Fruit fly (Drosophila melanogaster) whole organism, embryonic: Measurements from ENCODE around the gene bbg.

Source experiments
- ATbp ChIP-seq: fragments of 200-800 bp; sonication (Bioruptor generic); optimal IDR thresholded peaks from 2 replicates; lab custom pipeline; 2017; ENCODE audit warnings: missing biosample characterization, mild to moderate bottlenecking, missing genetic modification characterization, missing genetic modification reagents
- Aef1 ChIP-seq: fragments of 200-800 bp; sonication (Bioruptor generic); IDR thresholded peaks from 3 replicates; pipeline ENCODE4 v1.3.6; 2022; ENCODE audit warnings: missing biosample characterization, missing genetic modification characterization
- Bdp1 ChIP-seq: fragments of 200-800 bp; sonication (Bioruptor generic); optimal IDR thresholded peaks from 3 replicates; lab custom pipeline; 2016; ENCODE audit warnings: missing biosample characterization, missing genetic modification characterization
- CG12391 ChIP-seq: fragments of 200-800 bp; sonication (Bioruptor generic); optimal IDR thresholded peaks from 3 replicates; lab custom pipeline; 2018; ENCODE audit warnings: missing biosample characterization, mild to moderate bottlenecking, missing genetic modification characterization, moderate library complexity
- CG14441 ChIP-seq: fragments of 200-800 bp; sonication (Bioruptor generic); IDR thresholded peaks from 2 replicates; pipeline ENCODE4 v1.3.6; 2022; ENCODE audit warnings: missing biosample characterization, missing genetic modification characterization
- CG15073 ChIP-seq: fragments of 200-800 bp; sonication (Bioruptor generic); optimal IDR thresholded peaks from 2 replicates; lab custom pipeline; 2016; ENCODE audit warnings: missing biosample characterization, missing genetic modification characterization
- CG16815 ChIP-seq: fragments of 200-800 bp; sonication (Bioruptor generic); optimal IDR thresholded peaks from 3 replicates; lab custom pipeline; 2017; ENCODE audit warnings: missing biosample characterization, mild to moderate bottlenecking, missing genetic modification characterization
- CG2116 ChIP-seq: fragments of 200-800 bp; sonication (Bioruptor generic); optimal IDR thresholded peaks from 3 replicates; lab custom pipeline; 2018; ENCODE audit warnings: missing biosample characterization, mild to moderate bottlenecking, missing genetic modification characterization
- CG2120 ChIP-seq: fragments of 200-800 bp; sonication (Bioruptor generic); optimal IDR thresholded peaks from 3 replicates; lab custom pipeline; 2016; ENCODE audit warnings: missing biosample characterization, missing genetic modification characterization
- CG2199 ChIP-seq: fragments of 200-800 bp; sonication (Bioruptor generic); IDR thresholded peaks from 3 replicates; pipeline ENCODE4 v1.3.6; 2022; ENCODE audit warnings: missing biosample characterization, missing genetic modification characterization
- CG3065 ChIP-seq: fragments of 200-800 bp; sonication (Bioruptor generic); optimal IDR thresholded peaks from 2 replicates; lab custom pipeline; 2016; ENCODE audit warnings: missing biosample characterization, missing genetic modification characterization
- CG32532 ChIP-seq: fragments of 200-800 bp; sonication (Bioruptor generic); IDR thresholded peaks from 2 replicates; pipeline ENCODE4 v1.3.6; 2022; ENCODE audit warnings: missing biosample characterization, missing genetic modification characterization
- CG3726 ChIP-seq: fragments of 200-800 bp; sonication (Bioruptor generic); IDR thresholded peaks from 3 replicates; pipeline ENCODE4, ENCODE4 v1.3.6; 2022; ENCODE audit warnings: missing biosample characterization, missing genetic modification characterization
- CG4404 ChIP-seq: fragments of 200-800 bp; sonication (Bioruptor generic); IDR thresholded peaks from 2 replicates; pipeline ENCODE4 v1.3.6; 2022; ENCODE audit warnings: missing biosample characterization, missing genetic modification characterization
- CG4854 ChIP-seq: fragments of 200-800 bp; sonication (Bioruptor generic); optimal IDR thresholded peaks from 2 replicates; lab custom pipeline; 2016; ENCODE audit warnings: missing biosample characterization, missing genetic modification characterization, inconsistent platforms
- CG7786 ChIP-seq: fragments of 200-800 bp; sonication (Bioruptor generic); optimal IDR thresholded peaks from 2 replicates; lab custom pipeline; 2016; ENCODE audit warnings: missing biosample characterization, missing genetic modification characterization
- CG7963 ChIP-seq: fragments of 200-800 bp; sonication (Bioruptor generic); IDR thresholded peaks from 3 replicates; pipeline ENCODE4 v1.3.6; 2022; ENCODE audit warnings: missing biosample characterization, missing genetic modification characterization; ENCODE audit not compliant: partially characterized antibody
- Camta ChIP-seq: fragments of 200-800 bp; sonication (Bioruptor generic); optimal IDR thresholded peaks from 2 replicates; lab custom pipeline; 2016; ENCODE audit warnings: missing biosample characterization, missing genetic modification characterization
- D19B ChIP-seq: fragments of 200-800 bp; sonication (Bioruptor generic); optimal IDR thresholded peaks from 2 replicates; lab custom pipeline; 2017; ENCODE audit warnings: missing biosample characterization, mild to moderate bottlenecking, missing genetic modification characterization
- Dbx ChIP-seq: fragments of 200-800 bp; sonication (Bioruptor generic); IDR thresholded peaks from 3 replicates; pipeline ENCODE4 v1.3.6; 2022; ENCODE audit warnings: missing biosample characterization, missing genetic modification characterization
- Doc2 ChIP-seq: fragments of 200-800 bp; sonication (Bioruptor generic); IDR thresholded peaks from 2 replicates; pipeline ENCODE4 v1.3.6; 2022; ENCODE audit warnings: missing biosample characterization, missing genetic modification characterization
- HLH3B ChIP-seq: fragments of 200-800 bp; sonication (Bioruptor generic); IDR thresholded peaks from 2 replicates; pipeline ENCODE4 v1.3.6; 2022; ENCODE audit warnings: missing biosample characterization, missing genetic modification characterization
- HmgD ChIP-seq: fragments of 200-800 bp; sonication (Bioruptor generic); optimal IDR thresholded peaks from 3 replicates; lab custom pipeline; 2016; ENCODE audit warnings: missing biosample characterization, missing genetic modification characterization
- Kr ChIP-seq: fragments of 200-800 bp; sonication (Bioruptor generic); optimal IDR thresholded peaks from 2 replicates; lab custom pipeline; 2017; ENCODE audit warnings: missing biosample characterization, mild to moderate bottlenecking, missing genetic modification characterization
- MBD-R2 ChIP-seq: fragments of 200-800 bp; sonication (Bioruptor generic); IDR thresholded peaks from 2 replicates; pipeline ENCODE4 v1.3.6; 2022; ENCODE audit warnings: missing biosample characterization, missing genetic modification characterization
- NC2β ChIP-seq: fragments of 200-800 bp; sonication (Bioruptor generic); optimal IDR thresholded peaks from 2 replicates; lab custom pipeline; 2016; ENCODE audit warnings: missing biosample characterization, missing genetic modification characterization
- Side ChIP-seq: fragments of 200-800 bp; sonication (Bioruptor generic); optimal IDR thresholded peaks from 2 replicates; lab custom pipeline; 2016; ENCODE audit warnings: missing biosample characterization, missing genetic modification characterization
- TFAM ChIP-seq: fragments of 200-800 bp; sonication (Bioruptor generic); optimal IDR thresholded peaks from 2 replicates; lab custom pipeline; 2017; ENCODE audit warnings: missing biosample characterization, missing genetic modification characterization, inconsistent platforms
- Taf1 ChIP-seq: fragments of 200-800 bp; sonication (Bioruptor generic); IDR thresholded peaks from 2 replicates; pipeline ENCODE4 v1.3.6; 2022; ENCODE audit warnings: missing biosample characterization, missing genetic modification characterization
- Vsx1 ChIP-seq: fragments of 200-800 bp; sonication (Bioruptor generic); optimal IDR thresholded peaks from 2 replicates; lab custom pipeline; 2017; ENCODE audit warnings: missing biosample characterization, mild to moderate bottlenecking, missing genetic modification characterization, missing genetic modification reagents
- Xbp1 ChIP-seq: fragments of 200-800 bp; sonication (Bioruptor generic); optimal IDR thresholded peaks from 3 replicates; lab custom pipeline; 2016; ENCODE audit warnings: missing biosample characterization, mild to moderate bottlenecking, missing genetic modification characterization
- amos ChIP-seq: fragments of 200-800 bp; sonication (Bioruptor generic); IDR thresholded peaks from 2 replicates; pipeline ENCODE4 v1.3.6; 2022; ENCODE audit warnings: missing biosample characterization, missing genetic modification characterization; ENCODE audit not compliant: partially characterized antibody
- bcd ChIP-seq: fragments of 200-800 bp; sonication (Bioruptor generic); optimal IDR thresholded peaks from 2 replicates; lab custom pipeline; 2017; ENCODE audit warnings: missing biosample characterization, mild to moderate bottlenecking, missing genetic modification characterization
- chinmo ChIP-seq: fragments of 200-800 bp; sonication (Bioruptor generic); IDR thresholded peaks from 4 replicates; pipeline ENCODE4 v1.3.6; 2022; ENCODE audit warnings: missing biosample characterization, missing genetic modification characterization; ENCODE audit not compliant: partially characterized antibody
- dm ChIP-seq: fragments of 200-800 bp; sonication (Bioruptor generic); optimal IDR thresholded peaks from 3 replicates; lab custom pipeline; 2016; ENCODE audit warnings: missing biosample characterization, missing genetic modification characterization
- dmrt11E ChIP-seq: fragments of 200-800 bp; sonication (Bioruptor generic); optimal IDR thresholded peaks from 3 replicates; lab custom pipeline; 2018; ENCODE audit warnings: missing biosample characterization, mild to moderate bottlenecking, missing genetic modification characterization, moderate library complexity
- dmrt99B ChIP-seq: fragments of 200-800 bp; sonication (Bioruptor generic); optimal IDR thresholded peaks from 2 replicates; lab custom pipeline; 2018; ENCODE audit warnings: missing biosample characterization, mild to moderate bottlenecking, missing genetic modification characterization, moderate library complexity
- en ChIP-seq: fragments of 200-800 bp; sonication (Bioruptor generic); optimal IDR thresholded peaks from 2 replicates; lab custom pipeline; 2016; ENCODE audit warnings: missing biosample characterization, missing genetic modification characterization
- gro ChIP-seq: fragments of 200-800 bp; sonication (Bioruptor generic); optimal IDR thresholded peaks from 2 replicates; lab custom pipeline; 2016; ENCODE audit warnings: missing biosample characterization, missing genetic modification characterization
- ind ChIP-seq: fragments of 200-800 bp; sonication (Bioruptor generic); optimal IDR thresholded peaks from 3 replicates; lab custom pipeline; 2016; ENCODE audit warnings: missing biosample characterization, missing genetic modification characterization
- insv ChIP-seq, 2 experiments: fragments of 200-800 bp; sonication (Bioruptor generic); optimal IDR thresholded peaks; 3 replicates each; lab custom pipeline; 2016 to 2018; ENCODE audit warnings: missing biosample characterization in 2 of 2, missing genetic modification characterization in 2 of 2
- jigr1 ChIP-seq: fragments of 200-800 bp; sonication (Bioruptor generic); IDR thresholded peaks from 3 replicates; pipeline ENCODE4 v1.3.6; 2022; ENCODE audit warnings: missing biosample characterization, missing genetic modification characterization
- kni ChIP-seq: fragments of 200-800 bp; sonication (Bioruptor generic); optimal IDR thresholded peaks from 3 replicates; lab custom pipeline; 2017; ENCODE audit warnings: mild to moderate bottlenecking, missing biosample characterization, missing genetic modification reagents, missing genetic modification characterization
- peb ChIP-seq: fragments of 200-800 bp; sonication (Bioruptor generic); IDR thresholded peaks from 2 replicates; pipeline ENCODE4 v1.3.6; 2022; ENCODE audit warnings: missing biosample characterization, missing genetic modification characterization
- phol ChIP-seq: fragments of 200-800 bp; sonication (Bioruptor generic); optimal IDR thresholded peaks from 3 replicates; lab custom pipeline; 2018; ENCODE audit warnings: missing biosample characterization, mild to moderate bottlenecking, missing genetic modification characterization, moderate library complexity
- seq ChIP-seq: fragments of 200-800 bp; sonication (Bioruptor generic); IDR thresholded peaks from 2 replicates; pipeline ENCODE4 v1.3.6; 2022; ENCODE audit warnings: missing biosample characterization, missing genetic modification characterization
- slou ChIP-seq: fragments of 200-800 bp; sonication (Bioruptor generic); optimal IDR thresholded peaks from 3 replicates; lab custom pipeline; 2016; ENCODE audit warnings: missing biosample characterization, missing genetic modification characterization
- sqz ChIP-seq: fragments of 200-800 bp; sonication (Bioruptor generic); optimal IDR thresholded peaks from 3 replicates; lab custom pipeline; 2018; ENCODE audit warnings: missing biosample characterization, mild to moderate bottlenecking, missing genetic modification characterization
- tx ChIP-seq: fragments of 200-800 bp; sonication (Bioruptor generic); optimal IDR thresholded peaks from 2 replicates; lab custom pipeline; 2016; ENCODE audit warnings: missing biosample characterization, missing genetic modification characterization
- vvl ChIP-seq: fragments of 200-800 bp; sonication (Bioruptor generic); IDR thresholded peaks from 2 replicates; pipeline ENCODE4 v1.3.6; 2022; ENCODE audit warnings: missing biosample characterization, missing genetic modification characterization
- wdn ChIP-seq: fragments of 200-800 bp; sonication (Bioruptor generic); IDR thresholded peaks from 2 replicates; pipeline ENCODE4 v1.3.6; 2022; ENCODE audit warnings: missing biosample characterization, missing genetic modification characterization

Gene bbg

dm6 chr3L:14363103-14363751, 172.8 kb downstream of the bbg start (continued):
- peak; percentile 36 for TF ChIP-seq ind (GFP tag; lab: Kevin White, UChicago)
- no peak for TF ChIP-seq dm
- TF ChIP-seq wdn (GFP tag; lab: Robert Waterston, UW), result no peak
- TF ChIP-seq amos (GFP tag; lab: Robert Waterston, UW), result no peak
- TF ChIP-seq en, result no peak
- no peak for TF ChIP-seq CG4404 (GFP tag; lab: Robert Waterston, UW)
- TF ChIP-seq dmrt99B (tag; lab: Kevin White, UChicago), result peak; percentile 83
- no peak for TF ChIP-seq CG16815 (GFP tag; lab: Kevin White, UChicago)
- 0 out of 3 replicates have a peak, but pooled peaks have one; percentile 21 for TF ChIP-seq Aef1
- no peak for TF ChIP-seq CG4854 (GFP tag; lab: Kevin White, UChicago)
- TF ChIP-seq dmrt11E (tag; lab: Kevin White, UChicago), result no peak
- TF ChIP-seq D19B (GFP tag; lab: Kevin White, UChicago), result peak; percentile 71
- no peak for TF ChIP-seq TFAM (GFP tag; lab: Kevin White, UChicago)
- no peak for TF ChIP-seq sqz
- TF ChIP-seq CG7786, result no peak
- no peak for TF ChIP-seq slou (GFP tag; lab: Kevin White, UChicago)
- TF ChIP-seq CG14441 (GFP tag; lab: Robert Waterston, UW), result no peak
- no peak for TF ChIP-seq Side (GFP tag; lab: Kevin White, UChicago)
- TF ChIP-seq tx (GFP tag; lab: Kevin White, UChicago), result no peak
- TF ChIP-seq CG12391, result peak; percentile 41
- no peak for TF ChIP-seq MBD-R2
- TF ChIP-seq Camta (GFP tag; lab: Kevin White, UChicago), result no peak
- no peak for TF ChIP-seq Taf1
- no peak for TF ChIP-seq CG3065 (GFP tag; lab: Kevin White, UChicago)
- no peak for TF ChIP-seq CG15073 (GFP tag; lab: Kevin White, UChicago)
- no peak for TF ChIP-seq Doc2 (GFP tag; lab: Robert Waterston, UW)
- TF ChIP-seq NC2β (GFP tag; lab: Kevin White, UChicago), result no peak
- TF ChIP-seq bcd (GFP tag; lab: Kevin White, UChicago), result no peak
- TF ChIP-seq vvl (GFP tag; lab: Robert Waterston, UW), result no peak; the same call in 1 of the 2 replicates
- TF ChIP-seq CG3726 (GFP tag; lab: Robert Waterston, UW), result no peak
- no peak for TF ChIP-seq peb
- TF ChIP-seq insv (GFP tag; optimal IDR thresholded peaks at IDR 0.05; lab: Kevin White, UChicago), result no peak
- peak; percentile 72 for TF ChIP-seq phol
- peak; percentile 77; the same call in 1 of the 3 replicates for TF ChIP-seq CG2199 (GFP tag; lab: Robert Waterston, UW)
- no peak for TF ChIP-seq kni (GFP tag; lab: Kevin White, UChicago)
- TF ChIP-seq HLH3B (GFP tag; lab: Robert Waterston, UW), result peak; percentile 55; the same call in 1 of the 2 replicates
- TF ChIP-seq gro (GFP tag; lab: Kevin White, UChicago), result no peak
- no peak for TF ChIP-seq Bdp1 (GFP tag; lab: Kevin White, UChicago)
- TF ChIP-seq CG32532, result no peak
- TF ChIP-seq Dbx (GFP tag; lab: Robert Waterston, UW), result no peak
- no peak for TF ChIP-seq CG7963 (GFP tag; lab: Robert Waterston, UW)
- peak; percentile 3 for TF ChIP-seq CG2120
- TF ChIP-seq CG2116 (GFP tag; lab: Kevin White, UChicago), result no peak
- no peak for TF ChIP-seq HmgD
- TF ChIP-seq seq, result peak; percentile 18; the same call in 1 of the 2 replicates
- TF ChIP-seq Xbp1 (GFP tag; lab: Kevin White, UChicago), result peak; percentile 42
- TF ChIP-seq ATbp (GFP tag; lab: Kevin White, UChicago), result peak; percentile 22
- TF ChIP-seq Kr (GFP tag; lab: Kevin White, UChicago), result no peak
- peak; percentile 12 for TF ChIP-seq Vsx1 (GFP tag; lab: Kevin White, UChicago)
- TF ChIP-seq chinmo (GFP tag; lab: Robert Waterston, UW), result no peak
- 0 out of 3 replicates have a peak, but pooled peaks have one; percentile 8 for TF ChIP-seq jigr1
